Fruit fly (Drosophila melanogaster) whole organism, embryonic: ENCODE data around the gene CG18662.

Experiments
- Ada2b ChIP-seq: fragments of 200-800 bp; sonication (Bioruptor generic); IDR thresholded peaks from 2 replicates; pipeline ENCODE4 v1.3.6; 2022; ENCODE audit warnings: missing biosample characterization, missing genetic modification characterization
- Awh ChIP-seq: fragments of 200-800 bp; sonication (Bioruptor generic); IDR thresholded peaks from 2 replicates; pipeline ENCODE4, ENCODE4 v1.3.6; 2022; ENCODE audit warnings: missing biosample characterization, missing genetic modification characterization
- B-H2 ChIP-seq: fragments of 200-800 bp; sonication (Bioruptor generic); optimal IDR thresholded peaks from 2 replicates; lab custom pipeline; 2018; ENCODE audit warnings: missing biosample characterization, mild to moderate bottlenecking, missing genetic modification characterization
- CG10274 ChIP-seq: fragments of 200-800 bp; sonication (Bioruptor generic); optimal IDR thresholded peaks from 3 replicates; lab custom pipeline; 2017; ENCODE audit warnings: missing biosample characterization, mild to moderate bottlenecking, missing genetic modification characterization
- CG10654 ChIP-seq: fragments of 200-800 bp; sonication (Bioruptor generic); optimal IDR thresholded peaks from 2 replicates; lab custom pipeline; 2016; ENCODE audit warnings: missing biosample characterization, missing genetic modification characterization
- CG11560 ChIP-seq: fragments of 200-800 bp; sonication (Bioruptor generic); IDR thresholded peaks from 3 replicates; pipeline ENCODE4 v1.3.6; 2022; ENCODE audit warnings: missing biosample characterization, missing genetic modification characterization
- CG12391 ChIP-seq: fragments of 200-800 bp; sonication (Bioruptor generic); optimal IDR thresholded peaks from 3 replicates; lab custom pipeline; 2018; ENCODE audit warnings: missing biosample characterization, mild to moderate bottlenecking, missing genetic modification characterization, moderate library complexity
- CG14860 ChIP-seq: fragments of 200-800 bp; sonication (Bioruptor generic); IDR thresholded peaks from 3 replicates; pipeline ENCODE4 v1.3.6; 2022; ENCODE audit warnings: missing biosample characterization, missing genetic modification characterization; ENCODE audit not compliant: partially characterized antibody
- CG15514 ChIP-seq: fragments of 200-800 bp; sonication (Bioruptor generic); optimal IDR thresholded peaks from 3 replicates; lab custom pipeline; 2017; ENCODE audit warnings: missing biosample characterization, missing genetic modification characterization, mild to moderate bottlenecking, moderate library complexity, missing genetic modification reagents
- CG17328 ChIP-seq: fragments of 200-800 bp; sonication (Bioruptor generic); IDR thresholded peaks from 2 replicates; pipeline ENCODE4 v1.3.6; 2022; ENCODE audit warnings: missing biosample characterization, missing genetic modification characterization
- CG18011 ChIP-seq: fragments of 200-800 bp; sonication (Bioruptor generic); optimal IDR thresholded peaks from 2 replicates; lab custom pipeline; 2017; ENCODE audit warnings: missing biosample characterization, missing genetic modification characterization, mild to moderate bottlenecking, moderate library complexity, missing genotype
- CG18262 ChIP-seq: fragments of 200-800 bp; optimal IDR thresholded peaks from 3 replicates; lab custom pipeline; 2019; ENCODE audit warnings: missing biosample characterization, mild to moderate bottlenecking, missing genetic modification characterization, moderate library complexity
- CG18476 ChIP-seq: fragments of 200-800 bp; sonication (Bioruptor generic); optimal IDR thresholded peaks from 2 replicates; lab custom pipeline; 2016; ENCODE audit warnings: missing biosample characterization, mild to moderate bottlenecking, missing genetic modification characterization
- CG18599 ChIP-seq: fragments of 200-800 bp; sonication (Bioruptor generic); optimal IDR thresholded peaks from 3 replicates; lab custom pipeline; 2017; ENCODE audit warnings: missing biosample characterization, missing genetic modification characterization, mild to moderate bottlenecking, moderate library complexity, missing genetic modification reagents
- CG18619 ChIP-seq: fragments of 200-800 bp; sonication (Bioruptor generic); optimal IDR thresholded peaks from 3 replicates; lab custom pipeline; 2017; ENCODE audit warnings: missing biosample characterization, mild to moderate bottlenecking, missing genetic modification characterization
- CG3838 ChIP-seq: fragments of 200-800 bp; sonication (Bioruptor generic); optimal IDR thresholded peaks from 3 replicates; lab custom pipeline; 2016; ENCODE audit warnings: missing biosample characterization, missing genetic modification characterization
- CG4854 ChIP-seq: fragments of 200-800 bp; sonication (Bioruptor generic); optimal IDR thresholded peaks from 2 replicates; lab custom pipeline; 2016; ENCODE audit warnings: missing biosample characterization, missing genetic modification characterization, inconsistent platforms
- CG6791 ChIP-seq: fragments of 200-800 bp; sonication (Bioruptor generic); IDR thresholded peaks from 3 replicates; pipeline ENCODE4 v1.3.6; 2022; ENCODE audit warnings: missing biosample characterization, missing genetic modification characterization; ENCODE audit not compliant: partially characterized antibody
- CG6813 ChIP-seq: fragments of 200-800 bp; sonication (Bioruptor generic); optimal IDR thresholded peaks from 2 replicates; lab custom pipeline; 2017; ENCODE audit warnings: missing biosample characterization, missing genetic modification characterization, mild to moderate bottlenecking, moderate library complexity, missing genetic modification reagents
- CG8765 ChIP-seq: fragments of 200-800 bp; sonication (Bioruptor generic); IDR thresholded peaks from 2 replicates; pipeline ENCODE4 v1.3.6; 2022; ENCODE audit warnings: missing biosample characterization, missing genetic modification characterization
- Chrac-16 ChIP-seq: fragments of 200-800 bp; sonication (Bioruptor generic); optimal IDR thresholded peaks from 3 replicates; lab custom pipeline; 2016; ENCODE audit warnings: missing biosample characterization, missing genetic modification characterization
- Doc3 ChIP-seq: fragments of 200-800 bp; sonication (Bioruptor generic); IDR thresholded peaks from 3 replicates; pipeline ENCODE4 v1.3.6; 2022; ENCODE audit warnings: missing biosample characterization, missing genetic modification characterization; ENCODE audit not compliant: partially characterized antibody
- Dp ChIP-seq: fragments of 200-800 bp; sonication (Bioruptor generic); optimal IDR thresholded peaks from 2 replicates; lab custom pipeline; 2018; ENCODE audit warnings: missing biosample characterization, mild to moderate bottlenecking, missing genetic modification characterization, moderate library complexity
- H2.0 ChIP-seq: fragments of 200-800 bp; sonication (Bioruptor generic); IDR thresholded peaks from 2 replicates; pipeline ENCODE4 v1.3.6; 2022; ENCODE audit warnings: missing biosample characterization, missing genetic modification characterization
- Hr78 ChIP-seq, 2 experiments: fragments of 200-800 bp in 1 of 2; fragments of >200 bp in 1 of 2; sonication (Bioruptor generic) in 1 of 2; optimal IDR thresholded peaks; 2 replicates each; lab custom pipeline; 2017 to 2019; ENCODE audit warnings: missing biosample characterization in 2 of 2, missing genetic modification characterization in 2 of 2, mild to moderate bottlenecking in 1 of 2, moderate library complexity in 1 of 2
- MTF-1 ChIP-seq: fragments of 200-800 bp; sonication (Bioruptor generic); optimal IDR thresholded peaks from 2 replicates; lab custom pipeline; 2018; ENCODE audit warnings: missing biosample characterization, mild to moderate bottlenecking, missing genetic modification characterization, borderline replicate concordance
- Optix ChIP-seq: fragments of 200-800 bp; sonication (Bioruptor generic); IDR thresholded peaks from 3 replicates; pipeline ENCODE4 v1.3.6; 2022; ENCODE audit warnings: missing biosample characterization, missing genetic modification characterization
- aop ChIP-seq: fragments of 200-800 bp; sonication (Bioruptor generic); IDR thresholded peaks from 2 replicates; pipeline ENCODE4 v1.3.6; 2022; ENCODE audit warnings: missing biosample characterization, missing genetic modification characterization
- bsh ChIP-seq, 2 experiments: fragments of 200-800 bp; sonication (Bioruptor generic); optimal IDR thresholded peaks; 2 replicates each; lab custom pipeline; 2017 to 2018; ENCODE audit warnings: mild to moderate bottlenecking in 2 of 2, missing biosample characterization in 2 of 2, missing genetic modification characterization in 2 of 2, moderate library complexity in 1 of 2
- cas ChIP-seq: fragments of 200-800 bp; sonication (Bioruptor generic); IDR thresholded peaks from 2 replicates; pipeline ENCODE4 v1.3.6; 2022; ENCODE audit warnings: missing biosample characterization, missing genetic modification characterization
- caup ChIP-seq: fragments of 200-800 bp; sonication (Bioruptor generic); optimal IDR thresholded peaks from 3 replicates; lab custom pipeline; 2017; ENCODE audit warnings: missing biosample characterization, mild to moderate bottlenecking, missing genetic modification characterization, moderate library complexity; ENCODE audit not compliant: severe bottlenecking
- cg ChIP-seq: fragments of 200-800 bp; sonication (Bioruptor generic); optimal IDR thresholded peaks from 3 replicates; lab custom pipeline; 2019; ENCODE audit warnings: missing biosample characterization, mild to moderate bottlenecking, missing genetic modification characterization, moderate library complexity
- dmrt99B ChIP-seq: fragments of 200-800 bp; sonication (Bioruptor generic); optimal IDR thresholded peaks from 2 replicates; lab custom pipeline; 2018; ENCODE audit warnings: missing biosample characterization, mild to moderate bottlenecking, missing genetic modification characterization, moderate library complexity
- fd3F ChIP-seq: fragments of 200-800 bp; sonication (Bioruptor generic); optimal IDR thresholded peaks from 2 replicates; lab custom pipeline; 2018; ENCODE audit warnings: missing biosample characterization, mild to moderate bottlenecking, missing genetic modification characterization, moderate library complexity
- grn ChIP-seq: fragments of 200-800 bp; sonication (Bioruptor generic); optimal IDR thresholded peaks from 3 replicates; lab custom pipeline; 2017; ENCODE audit warnings: missing biosample characterization, missing genetic modification characterization
- hkb ChIP-seq, 2 experiments: fragments of 200-800 bp in 1 of 2; fragments of >200 bp in 1 of 2; sonication (Bioruptor generic) in 1 of 2; IDR thresholded peaks in 1 of 2; optimal IDR thresholded peaks in 1 of 2; 2 replicates each; pipeline versions ENCODE4 v1.3.6 to Lab custom; 2017 to 2022; ENCODE audit warnings: missing biosample characterization in 1 of 2, missing genetic modification characterization in 1 of 2
- lab ChIP-seq: fragments of 200-800 bp; sonication (Bioruptor generic); optimal IDR thresholded peaks from 3 replicates; lab custom pipeline; 2017; ENCODE audit warnings: missing biosample characterization, missing genetic modification characterization, mild to moderate bottlenecking, moderate library complexity, missing genetic modification reagents
- mld ChIP-seq: fragments of 200-800 bp; sonication (Bioruptor generic); IDR thresholded peaks from 3 replicates; pipeline ENCODE4 v1.3.6; 2022; ENCODE audit warnings: missing biosample characterization, missing genetic modification characterization; ENCODE audit not compliant: partially characterized antibody
- org-1 ChIP-seq: fragments of 200-800 bp; sonication (Bioruptor generic); optimal IDR thresholded peaks from 2 replicates; lab custom pipeline; 2017; ENCODE audit warnings: missing biosample characterization, missing genetic modification characterization
- pan ChIP-seq, 4 experiments: fragments of >200 bp in 3 of 4; fragments of 200-800 bp in 1 of 4; sonication (Bioruptor generic) in 1 of 4; optimal IDR thresholded peaks in 3 of 4; IDR thresholded peaks in 1 of 4; 2 replicates each; pipeline versions ENCODE4 v1.3.6 to Lab custom; 2017 to 2022; ENCODE audit warnings: missing biosample characterization in 2 of 4, missing genetic modification characterization in 2 of 4, mixed read lengths in 1 of 4
- phol ChIP-seq: fragments of 200-800 bp; sonication (Bioruptor generic); optimal IDR thresholded peaks from 3 replicates; lab custom pipeline; 2018; ENCODE audit warnings: missing biosample characterization, mild to moderate bottlenecking, missing genetic modification characterization, moderate library complexity
- slbo ChIP-seq: fragments of 200-800 bp; sonication (Bioruptor generic); IDR thresholded peaks from 2 replicates; pipeline ENCODE4 v1.3.6; 2022; ENCODE audit warnings: missing biosample characterization, missing genetic modification characterization
- sqz ChIP-seq: fragments of 200-800 bp; sonication (Bioruptor generic); optimal IDR thresholded peaks from 3 replicates; lab custom pipeline; 2018; ENCODE audit warnings: missing biosample characterization, mild to moderate bottlenecking, missing genetic modification characterization
- sr ChIP-seq: fragments of 200-800 bp; sonication (Bioruptor generic); IDR thresholded peaks from 3 replicates; pipeline ENCODE4 v1.3.6; 2022; ENCODE audit warnings: missing biosample characterization, missing genetic modification characterization
- tgo ChIP-seq: fragments of 200-800 bp; sonication (Bioruptor generic); IDR thresholded peaks from 3 replicates; pipeline ENCODE4 v1.3.6; 2022; ENCODE audit warnings: missing biosample characterization, missing genetic modification characterization
- zfh2 ChIP-seq: fragments of 200-800 bp; sonication (Bioruptor generic); optimal IDR thresholded peaks from 2 replicates; lab custom pipeline; 2016; ENCODE audit warnings: missing biosample characterization, missing genetic modification characterization

Gene CG18662

DNA sequence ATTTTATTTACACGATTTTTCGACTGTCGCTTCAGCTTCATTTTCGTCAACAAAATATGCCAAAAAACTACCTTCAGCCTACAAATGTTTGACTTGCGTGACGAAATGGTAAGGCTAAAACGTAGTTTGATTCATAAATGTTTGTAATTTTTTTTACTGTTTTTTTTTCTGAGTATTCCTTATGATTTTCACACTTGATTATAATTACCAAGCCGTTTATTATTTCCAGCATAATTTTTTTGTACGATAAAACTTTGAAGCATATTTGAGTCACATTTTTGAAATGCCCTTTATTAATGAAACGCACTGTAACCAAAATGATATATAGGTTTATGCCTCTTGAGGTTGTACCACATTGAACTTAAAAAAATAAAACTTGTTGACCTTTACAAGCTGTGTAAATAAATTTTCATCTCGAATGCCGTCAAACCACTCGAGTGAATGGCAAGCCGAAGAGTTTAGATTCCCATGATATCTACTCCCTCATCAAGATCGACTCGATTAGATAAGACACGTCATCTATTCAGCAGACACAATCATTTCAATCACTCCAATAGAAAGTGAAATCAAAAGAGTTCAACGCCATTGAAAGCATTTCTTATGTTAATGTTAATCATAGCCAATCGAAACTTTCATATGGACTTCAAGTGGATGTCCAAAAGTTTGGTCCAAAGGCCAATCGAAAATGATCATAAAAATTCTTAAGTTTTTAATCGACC, 2.3 kb downstream of the CG18662 start (continued):
- TF ChIP-seq CG10274 (GFP tag; lab: Kevin White, UChicago) (no peak), CG18619 (peak; percentile 10), phol (tag; lab: Kevin White, UChicago) (peak; percentile 41), cg (GFP tag; lab: Kevin White, UChicago) (no peak), tgo (GFP tag; lab: Robert Waterston, UW) (peak; percentile 42; the same call in 1 of the 3 replicates), CG14860 (GFP tag; lab: Robert Waterston, UW) (no peak), slbo (GFP tag; lab: Robert Waterston, UW) (peak; percentile 68), bsh (GFP tag; optimal IDR thresholded peaks at IDR 0.05; lab: Kevin White, UChicago) (peak in 1 of 2 experiments; percentile 23), Optix (GFP tag; lab: Robert Waterston, UW) (no peak), CG18011 (peak; percentile 2), CG4854 (no peak), B-H2 (GFP tag; lab: Kevin White, UChicago) (no peak), Awh (GFP tag; lab: Robert Waterston, UW) (no peak), Ada2b (no peak), CG18476 (GFP tag; lab: Kevin White, UChicago) (no peak), Hr78 (GFP tag; optimal IDR thresholded peaks at IDR 0.05; lab: Kevin White, UChicago) (peak in 1 of 2 experiments; percentile 67), Chrac-16 (GFP tag; lab: Kevin White, UChicago) (peak; percentile 27), caup (GFP tag; lab: Kevin White, UChicago) (peak; percentile 27), H2.0 (GFP tag; lab: Robert Waterston, UW) (peak; percentile 15; the same call in 1 of the 2 replicates), CG18599 (GFP tag; lab: Kevin White, UChicago) (peak; percentile 44), cas (no peak), grn (peak; percentile 84), CG18262 (tag; lab: Kevin White, UChicago) (peak; percentile 2), CG12391 (tag; lab: Kevin White, UChicago) (peak; percentile 53), CG15514 (GFP tag; lab: Kevin White, UChicago) (peak; percentile 7), CG3838 (GFP tag; lab: Kevin White, UChicago) (peak; percentile 3), org-1 (peak; percentile 28), CG8765 (GFP tag; lab: Robert Waterston, UW) (no peak), aop (GFP tag; lab: Robert Waterston, UW) (no peak), CG10654 (GFP tag; lab: Kevin White, UChicago) (peak; percentile 4), lab (peak; percentile 74), dmrt99B (tag; lab: Kevin White, UChicago) (peak; percentile 75), CG6791 (GFP tag; lab: Robert Waterston, UW) (no peak), CG11560 (tag; lab: Robert Waterston, UW) (no peak), fd3F (GFP tag; lab: Kevin White, UChicago) (peak; percentile 45), mld (GFP tag; lab: Robert Waterston, UW) (no peak), Doc3 (GFP tag; lab: Robert Waterston, UW) (no peak), CG17328 (GFP tag; lab: Robert Waterston, UW) (peak; percentile 52), hkb (optimal IDR thresholded peaks at IDR 0.05; lab: Kevin White, UChicago) (no peak), hkb (GFP tag; IDR thresholded peaks at IDR 0.05; lab: Robert Waterston, UW) (peak; percentile 73), MTF-1 (no peak), zfh2 (GFP tag; lab: Kevin White, UChicago) (peak; percentile 21), Dp (GFP tag; lab: Kevin White, UChicago) (no peak), CG6813 (GFP tag; lab: Kevin White, UChicago) (peak; percentile 38), pan (optimal IDR thresholded peaks at IDR 0.05; lab: Kevin White, UChicago) (no peak), pan (GFP tag; optimal IDR thresholded peaks at IDR 0.05 in 1 of 2, IDR thresholded peaks at IDR 0.05 in 1 of 2) (peak in 1 of 2 experiments; percentile 60), sqz (GFP tag; lab: Kevin White, UChicago) (peak; percentile 49), sr (GFP tag; lab: Robert Waterston, UW) (no peak)
